Worm (Caenorhabditis elegans): Measurements from ENCODE around the gene mboa-2.

- TF ChIP-seq nhr-76 (tag; optimal IDR thresholded peaks at IDR 0.05): no peak
- TF ChIP-seq elt-1 (tag; optimal IDR thresholded peaks at IDR 0.05; ENCODE audit: borderline replicate concordance, insufficient read depth): peak; percentile 24
- no peak for TF ChIP-seq ceh-43 (GFP tag; optimal IDR thresholded peaks at IDR 0.05)
- no peak for TF ChIP-seq lin-13 (tag; optimal IDR thresholded peaks at IDR 0.05)
- TF ChIP-seq unc-39 (tag; optimal IDR thresholded peaks at IDR 0.05): no peak
- TF ChIP-seq pha-4 (tag; optimal IDR thresholded peaks at IDR 0.05): no peak
- no peak for TF ChIP-seq nhr-12 (tag; optimal IDR thresholded peaks at IDR 0.05)
- TF ChIP-seq snpc-4 (tag; optimal IDR thresholded peaks at IDR 0.05): no peak
- TF ChIP-seq sem-2 (GFP tag; optimal IDR thresholded peaks at IDR 0.05): no peak
- no peak for TF ChIP-seq blmp-1 (tag; optimal IDR thresholded peaks at IDR 0.05)
- no peak for TF ChIP-seq lsy-2 (tag; optimal IDR thresholded peaks at IDR 0.05)
- TF ChIP-seq nhr-237 (tag; optimal IDR thresholded peaks at IDR 0.05): peak; percentile 75
Measured at ce11 chrV:11083691-11084090, 38.6 kb downstream of the mboa-2 start.

Measured in whole organism, mixed stage, embryonic.